Fruit fly (Drosophila melanogaster) whole organism, pupa: ENCODE measurements around the gene Arl5.

ENCODE experiments used
- CG10348 ChIP-seq: fragments of 200-800 bp; sonication (Bioruptor generic); IDR thresholded peaks from 2 replicates; pipeline ENCODE4 v1.3.6; 2022; ENCODE audit warnings: missing biosample characterization, missing genetic modification characterization
- CG12605 ChIP-seq: fragments of 200-800 bp; sonication (Bioruptor generic); IDR thresholded peaks from 2 replicates; pipeline ENCODE4 v1.3.6; 2022; ENCODE audit warnings: missing biosample characterization, missing genetic modification characterization
- CG13204 ChIP-seq: fragments of 200-800 bp; sonication (Bioruptor generic); optimal IDR thresholded peaks from 2 replicates; lab custom pipeline; 2018; ENCODE audit warnings: missing biosample characterization, mild to moderate bottlenecking, missing genetic modification characterization, moderate library complexity
- CG14655 ChIP-seq: fragments of 200-800 bp; sonication (Bioruptor generic); optimal IDR thresholded peaks from 3 replicates; lab custom pipeline; 2017; ENCODE audit warnings: mild to moderate bottlenecking, missing biosample characterization, missing genetic modification reagents, missing genetic modification characterization
- CG15710 ChIP-seq: fragments of 200-800 bp; sonication (Bioruptor generic); optimal IDR thresholded peaks from 2 replicates; lab custom pipeline; 2018; ENCODE audit warnings: missing biosample characterization, mild to moderate bottlenecking, missing genetic modification characterization, moderate library complexity
- CG17806 ChIP-seq: fragments of 200-800 bp; sonication (Bioruptor generic); optimal IDR thresholded peaks from 2 replicates; lab custom pipeline; 2018; ENCODE audit warnings: missing biosample characterization, mild to moderate bottlenecking, missing genetic modification characterization, moderate library complexity
- CG32121 ChIP-seq: fragments of 200-800 bp; sonication (Bioruptor generic); IDR thresholded peaks from 2 replicates; pipeline ENCODE4 v1.3.6; 2022; ENCODE audit warnings: missing biosample characterization, missing genetic modification characterization
- CG34367 ChIP-seq: fragments of 200-800 bp; sonication (Bioruptor generic); optimal IDR thresholded peaks from 2 replicates; lab custom pipeline; 2018; ENCODE audit warnings: missing biosample characterization, mild to moderate bottlenecking, missing genetic modification characterization
- CG4496 ChIP-seq: fragments of 200-800 bp; sonication (Bioruptor generic); IDR thresholded peaks from 3 replicates; pipeline ENCODE4 v1.3.6; 2022; ENCODE audit warnings: missing biosample characterization, missing genetic modification characterization
- CG8159 ChIP-seq: fragments of 200-800 bp; sonication (Bioruptor generic); optimal IDR thresholded peaks from 3 replicates; lab custom pipeline; 2018; ENCODE audit warnings: missing biosample characterization, mild to moderate bottlenecking, missing genetic modification characterization, moderate library complexity
- CG8301 ChIP-seq: fragments of 200-800 bp; sonication (Bioruptor generic); optimal IDR thresholded peaks from 2 replicates; lab custom pipeline; 2018; ENCODE audit warnings: missing biosample characterization, mild to moderate bottlenecking, missing genetic modification characterization
- CG9948 ChIP-seq: fragments of 200-800 bp; sonication (Bioruptor generic); optimal IDR thresholded peaks from 2 replicates; lab custom pipeline; 2018; ENCODE audit warnings: missing biosample characterization, mild to moderate bottlenecking, missing genetic modification characterization, moderate library complexity
- D1 ChIP-seq: fragments of 200-800 bp; sonication (Bioruptor generic); optimal IDR thresholded peaks from 2 replicates; lab custom pipeline; 2018; ENCODE audit warnings: missing biosample characterization, mild to moderate bottlenecking, missing genetic modification characterization, moderate library complexity
- EcR ChIP-seq: fragments of 200-800 bp; sonication (Bioruptor generic); optimal IDR thresholded peaks from 3 replicates; lab custom pipeline; 2019; ENCODE audit warnings: missing biosample characterization, missing genetic modification characterization, mild to moderate bottlenecking, moderate library complexity, missing genetic modification reagents
- Ets98B ChIP-seq: fragments of 200-800 bp; sonication (Bioruptor generic); IDR thresholded peaks from 2 replicates; pipeline ENCODE4 v1.3.6; 2022; ENCODE audit warnings: missing biosample characterization, missing genetic modification characterization
- Pif1A ChIP-seq: fragments of 200-800 bp; sonication (Bioruptor generic); optimal IDR thresholded peaks from 3 replicates; lab custom pipeline; 2016; ENCODE audit warnings: missing biosample characterization, missing genetic modification characterization
- Pif1B ChIP-seq: fragments of 200-800 bp; sonication (Bioruptor generic); optimal IDR thresholded peaks from 3 replicates; lab custom pipeline; 2016; ENCODE audit warnings: missing biosample characterization, missing genetic modification characterization
- Snoo ChIP-seq: fragments of 200-800 bp; sonication (Bioruptor generic); optimal IDR thresholded peaks from 3 replicates; lab custom pipeline; 2017; ENCODE audit warnings: missing biosample characterization, mild to moderate bottlenecking, missing genetic modification characterization, inconsistent platforms
- fd96Ca ChIP-seq: fragments of 200-800 bp; sonication (Bioruptor generic); IDR thresholded peaks from 3 replicates; pipeline ENCODE4 v1.3.6; 2022; ENCODE audit warnings: missing biosample characterization, missing genetic modification characterization
- gl ChIP-seq: fragments of 200-800 bp; sonication (Bioruptor generic); optimal IDR thresholded peaks from 2 replicates; lab custom pipeline; 2018; ENCODE audit warnings: missing biosample characterization, mild to moderate bottlenecking, missing genetic modification characterization
- rn ChIP-seq: fragments of 200-800 bp; sonication (Bioruptor generic); IDR thresholded peaks from 2 replicates; pipeline ENCODE4 v1.3.6; 2022; ENCODE audit warnings: missing biosample characterization, missing genetic modification characterization

Arl5 gene

dm6 chr3L:8315141-8315816 is 15.6 kb upstream of the Arl5 start, which contains the start of gene Cpsf6:
Gene Cpsf6, minus strand, starts transcription at chr3L:8315502.
- TF ChIP-seq fd96Ca (GFP tag; lab: Robert Waterston, UW) (no peak), CG34367 (tag; lab: Kevin White, UChicago) (peak; percentile 17), CG15710 (no peak), CG9948 (peak; percentile 6), Snoo (tag; lab: Kevin White, UChicago) (no peak), Ets98B (GFP tag; lab: Robert Waterston, UW) (peak; percentile 19; the same call in 1 of the 2 replicates), D1 (no peak), CG8301 (tag; lab: Kevin White, UChicago) (no peak), CG10348 (no peak), CG8159 (tag; lab: Kevin White, UChicago) (no peak), gl (no peak), EcR (GFP tag; lab: Kevin White, UChicago) (no peak), Pif1A (GFP tag; lab: Kevin White, UChicago) (no peak), CG32121 (GFP tag; lab: Robert Waterston, UW) (no peak), Pif1B (GFP tag; lab: Kevin White, UChicago) (no peak), rn (GFP tag; lab: Robert Waterston, UW) (no peak), CG17806 (tag; lab: Kevin White, UChicago) (peak; percentile 13), CG13204 (GFP tag; lab: Kevin White, UChicago) (no peak), CG4496 (GFP tag; lab: Robert Waterston, UW) (peak; percentile 42; the same call in 1 of the 3 replicates), CG14655 (GFP tag; lab: Kevin White, UChicago) (no peak), CG12605 (GFP tag; lab: Robert Waterston, UW) (no peak)

DNA sequence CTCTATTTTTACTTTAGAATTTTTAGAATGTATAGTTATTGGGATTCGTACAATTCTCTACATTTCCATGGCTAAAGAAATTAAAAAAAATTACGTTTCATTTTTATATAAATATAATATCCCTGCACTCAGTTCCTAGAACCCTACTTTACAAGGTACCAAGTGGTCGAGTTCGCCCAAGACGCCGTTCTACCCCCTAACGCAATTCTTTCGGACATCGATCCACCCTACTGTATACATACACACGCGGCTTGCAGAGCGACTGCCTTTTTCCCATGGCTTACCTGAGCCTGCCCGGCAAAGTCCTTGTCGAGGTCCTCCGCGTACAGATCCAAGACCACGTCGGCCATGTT is 15.1 kb upstream of the Arl5 start:
- TF ChIP-seq CG4496 (GFP tag; lab: Robert Waterston, UW) (peak; percentile 63; the same call in 2 of the 3 replicates), fd96Ca (GFP tag; lab: Robert Waterston, UW) (no peak), CG10348 (no peak), CG8159 (tag; lab: Kevin White, UChicago) (no peak), CG8301 (tag; lab: Kevin White, UChicago) (no peak), Pif1A (GFP tag; lab: Kevin White, UChicago) (peak; percentile 32), CG9948 (no peak), Ets98B (GFP tag; lab: Robert Waterston, UW) (peak; percentile 48; the same call in 1 of the 2 replicates), rn (GFP tag; lab: Robert Waterston, UW) (no peak), CG13204 (GFP tag; lab: Kevin White, UChicago) (no peak), EcR (GFP tag; lab: Kevin White, UChicago) (no peak), CG17806 (tag; lab: Kevin White, UChicago) (no peak), CG12605 (GFP tag; lab: Robert Waterston, UW) (no peak), Pif1B (GFP tag; lab: Kevin White, UChicago) (no peak), gl (no peak), CG34367 (tag; lab: Kevin White, UChicago) (no peak), CG32121 (GFP tag; lab: Robert Waterston, UW) (no peak), CG14655 (GFP tag; lab: Kevin White, UChicago) (no peak)

dm6 chr3L:8312290-8312689 is 12.7 kb upstream of the Arl5 start:
- TF ChIP-seq Snoo (tag; lab: Kevin White, UChicago) (no peak), fd96Ca (GFP tag; lab: Robert Waterston, UW) (peak; percentile 42; the same call in 1 of the 3 replicates), Pif1A (GFP tag; lab: Kevin White, UChicago) (no peak)

DNA sequence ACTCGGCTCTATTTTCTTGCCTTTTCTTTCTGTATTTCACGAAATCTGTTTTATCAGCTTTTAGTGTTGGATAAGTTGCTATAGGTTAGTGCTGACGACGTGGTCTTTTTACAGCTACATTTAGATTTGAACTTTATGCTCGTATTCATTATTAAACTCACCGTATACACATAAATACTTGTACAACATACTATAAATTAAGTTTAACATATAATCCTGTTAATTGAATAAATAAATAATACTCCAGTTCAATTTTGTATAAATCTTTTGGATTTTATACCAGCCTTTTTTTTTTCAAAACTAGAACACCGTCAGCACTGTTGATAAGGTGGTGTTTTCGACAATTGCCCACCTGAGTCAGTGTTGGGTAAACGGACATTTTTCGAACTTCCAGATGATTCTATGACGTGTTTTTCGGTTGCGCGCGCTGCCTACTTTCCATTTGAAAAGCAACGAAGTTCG is 9.3 kb upstream of the Arl5 start, which contains the start of gene BI-1:
TSS of gene BI-1 (minus strand) at position 51 of the 462 bp plus-strand sequence.
- TF ChIP-seq CG9948, result peak; percentile 43
- TF ChIP-seq CG14655 (GFP tag; lab: Kevin White, UChicago), result no peak
- TF ChIP-seq CG15710, result peak; percentile 69
- no peak for TF ChIP-seq Ets98B (GFP tag; lab: Robert Waterston, UW)
- peak; percentile 33 for TF ChIP-seq CG17806 (tag; lab: Kevin White, UChicago)
- no peak for TF ChIP-seq EcR (GFP tag; lab: Kevin White, UChicago)
- no peak for TF ChIP-seq rn (GFP tag; lab: Robert Waterston, UW)
- peak; percentile 21 for TF ChIP-seq CG34367 (tag; lab: Kevin White, UChicago)
- no peak for TF ChIP-seq CG8159 (tag; lab: Kevin White, UChicago)
- TF ChIP-seq Pif1B (GFP tag; lab: Kevin White, UChicago), result no peak
- no peak for TF ChIP-seq CG32121 (GFP tag; lab: Robert Waterston, UW)
- TF ChIP-seq CG13204 (GFP tag; lab: Kevin White, UChicago), result no peak
- TF ChIP-seq Snoo (tag; lab: Kevin White, UChicago), result peak; percentile 62
- TF ChIP-seq, all 21 proteins: peak for 5

- TF ChIP-seq CG34367 (tag; lab: Kevin White, UChicago) (no peak), Pif1A (GFP tag; lab: Kevin White, UChicago) (no peak), CG12605 (GFP tag; lab: Robert Waterston, UW) (no peak), fd96Ca (GFP tag; lab: Robert Waterston, UW) (no peak), Pif1B (GFP tag; lab: Kevin White, UChicago) (no peak), CG10348 (no peak)
Observed at dm6 chr3L:8306880-8307279, 7.2 kb upstream of the Arl5 start, which contains the start of gene Gr66a. Gene Gr66a, minus strand, starts transcription at chr3L:8306980.
